Fruit fly (Drosophila melanogaster) whole organism, prepupa: Measurements from ENCODE around the gene CG46426.

Experiments used
- CG10631 ChIP-seq: fragments of 200-800 bp; sonication (Bioruptor generic); optimal IDR thresholded peaks from 2 replicates; lab custom pipeline; 2016; ENCODE audit warnings: missing biosample characterization, missing genetic modification characterization
- CG10669 ChIP-seq: fragments of 200-800 bp; sonication (Bioruptor generic); optimal IDR thresholded peaks from 3 replicates; lab custom pipeline; 2018; ENCODE audit warnings: missing biosample characterization, mild to moderate bottlenecking, missing genetic modification characterization, moderate library complexity
- CG11294 ChIP-seq: fragments of 200-800 bp; sonication (Bioruptor generic); IDR thresholded peaks from 2 replicates; pipeline ENCODE4 v1.3.6; 2022; ENCODE audit warnings: missing biosample characterization, missing genetic modification characterization
- CG11902 ChIP-seq: fragments of 200-800 bp; sonication (Bioruptor generic); optimal IDR thresholded peaks from 3 replicates; lab custom pipeline; 2016; ENCODE audit warnings: missing biosample characterization, missing genetic modification characterization
- CG15336 ChIP-seq: fragments of 200-800 bp; sonication (Bioruptor generic); IDR thresholded peaks from 2 replicates; pipeline ENCODE4 v1.3.6; 2022; ENCODE audit warnings: missing biosample characterization, missing genetic modification characterization
- CG1621 ChIP-seq: fragments of 200-800 bp; sonication (Bioruptor generic); optimal IDR thresholded peaks from 3 replicates; lab custom pipeline; 2018; ENCODE audit warnings: missing biosample characterization, mild to moderate bottlenecking, missing genetic modification characterization
- CG16779 ChIP-seq: fragments of 200-800 bp; sonication (Bioruptor generic); optimal IDR thresholded peaks from 3 replicates; lab custom pipeline; 2017; ENCODE audit warnings: missing biosample characterization, mild to moderate bottlenecking, missing genetic modification characterization
- CG3032 ChIP-seq: fragments of 200-800 bp; optimal IDR thresholded peaks from 2 replicates; lab custom pipeline; 2019; ENCODE audit warnings: missing biosample characterization, mild to moderate bottlenecking, missing genetic modification characterization, moderate library complexity
- CG31627 ChIP-seq: fragments of 200-800 bp; sonication (Bioruptor generic); optimal IDR thresholded peaks from 3 replicates; lab custom pipeline; 2016; ENCODE audit warnings: missing biosample characterization, missing genetic modification characterization
- CG3919 ChIP-seq: fragments of 200-800 bp; sonication (Bioruptor generic); optimal IDR thresholded peaks from 3 replicates; lab custom pipeline; 2016; ENCODE audit warnings: missing biosample characterization, missing genetic modification characterization
- CG4318 ChIP-seq: fragments of 200-800 bp; sonication (Bioruptor generic); optimal IDR thresholded peaks from 3 replicates; lab custom pipeline; 2017; ENCODE audit warnings: missing biosample characterization, mild to moderate bottlenecking, missing genetic modification characterization
- CG6163 ChIP-seq: fragments of 200-800 bp; sonication (Bioruptor generic); IDR thresholded peaks from 3 replicates; pipeline ENCODE4 v1.3.6; 2022; ENCODE audit warnings: missing biosample characterization, missing genetic modification characterization
- CG6276 ChIP-seq: fragments of 200-800 bp; sonication (Bioruptor generic); optimal IDR thresholded peaks from 2 replicates; lab custom pipeline; 2017; ENCODE audit warnings: missing biosample characterization, mild to moderate bottlenecking, missing genetic modification characterization
- CG6792 ChIP-seq: fragments of 200-800 bp; sonication (Bioruptor generic); optimal IDR thresholded peaks from 3 replicates; lab custom pipeline; 2016; ENCODE audit warnings: missing biosample characterization, missing genetic modification characterization
- CG6808 ChIP-seq: fragments of 200-800 bp; sonication (Bioruptor generic); optimal IDR thresholded peaks from 3 replicates; lab custom pipeline; 2017; ENCODE audit warnings: missing biosample characterization, missing genetic modification characterization, mild to moderate bottlenecking, moderate library complexity, missing genetic modification reagents
- CG7368 ChIP-seq: fragments of 200-800 bp; sonication (Bioruptor generic); optimal IDR thresholded peaks from 3 replicates; lab custom pipeline; 2016; ENCODE audit warnings: missing biosample characterization, missing genetic modification characterization
- CG8119 ChIP-seq: fragments of 200-800 bp; sonication (Bioruptor generic); IDR thresholded peaks from 3 replicates; pipeline ENCODE4 v1.3.6; 2022; ENCODE audit warnings: missing biosample characterization, missing genetic modification characterization
- CG8319 ChIP-seq: fragments of 200-800 bp; sonication (Bioruptor generic); optimal IDR thresholded peaks from 3 replicates; lab custom pipeline; 2016; ENCODE audit warnings: missing biosample characterization, missing genetic modification characterization
- CG8632 ChIP-seq: fragments of 200-800 bp; sonication (Bioruptor generic); optimal IDR thresholded peaks from 3 replicates; lab custom pipeline; 2016; ENCODE audit warnings: missing biosample characterization, missing genetic modification characterization
- CG9139 ChIP-seq: fragments of 200-800 bp; sonication (Bioruptor generic); optimal IDR thresholded peaks from 3 replicates; lab custom pipeline; 2017; ENCODE audit warnings: missing biosample characterization, mild to moderate bottlenecking, missing genetic modification characterization
- Eip75B ChIP-seq: fragments of 200-800 bp; sonication (Bioruptor generic); optimal IDR thresholded peaks from 3 replicates; lab custom pipeline; 2016; ENCODE audit warnings: missing biosample characterization, missing genetic modification characterization
- Eip78C ChIP-seq: fragments of 200-800 bp; sonication (Bioruptor generic); peaks from one replicate; lab custom pipeline; 2016; ENCODE audit warnings: missing biosample characterization, missing genetic modification characterization
- Eip93F ChIP-seq: fragments of 200-800 bp; sonication (Bioruptor generic); optimal IDR thresholded peaks from 2 replicates; lab custom pipeline; 2016; ENCODE audit warnings: missing biosample characterization, mild to moderate bottlenecking, missing genetic modification characterization
- Ets96B ChIP-seq: fragments of 200-800 bp; optimal IDR thresholded peaks from 2 replicates; lab custom pipeline; 2019; ENCODE audit warnings: missing biosample characterization, mild to moderate bottlenecking, missing genetic modification characterization, moderate library complexity
- Gug ChIP-seq: fragments of 200-800 bp; sonication (Bioruptor generic); IDR thresholded peaks from 2 replicates; pipeline ENCODE4 v1.3.6; 2022; ENCODE audit warnings: missing biosample characterization, missing genetic modification characterization
- Hr38 ChIP-seq: sonication (Bioruptor generic); optimal IDR thresholded peaks from 2 replicates; lab custom pipeline; 2016; ENCODE audit warnings: missing biosample characterization, missing genetic modification characterization
- Hr39 ChIP-seq: fragments of 200-800 bp; sonication (Bioruptor generic); optimal IDR thresholded peaks from 2 replicates; lab custom pipeline; 2016; ENCODE audit warnings: missing biosample characterization, missing genetic modification characterization
- Hr4 ChIP-seq: fragments of 200-800 bp; sonication (Bioruptor generic); optimal IDR thresholded peaks from 3 replicates; lab custom pipeline; 2016; ENCODE audit warnings: missing biosample characterization, missing genetic modification characterization
- Lpt ChIP-seq: fragments of 200-800 bp; sonication (Bioruptor generic); optimal IDR thresholded peaks from 3 replicates; lab custom pipeline; 2016; ENCODE audit warnings: missing biosample characterization, missing genetic modification characterization
- Met ChIP-seq: fragments of 200-800 bp; sonication (Bioruptor generic); optimal IDR thresholded peaks from 3 replicates; lab custom pipeline; 2016; ENCODE audit warnings: missing biosample characterization, missing genetic modification characterization
- Smox ChIP-seq: fragments of 200-800 bp; sonication (Bioruptor generic); optimal IDR thresholded peaks from 3 replicates; lab custom pipeline; 2016; ENCODE audit warnings: missing biosample characterization, missing genetic modification characterization
- Sox15 ChIP-seq: fragments of 200-800 bp; sonication (Bioruptor generic); optimal IDR thresholded peaks from 3 replicates; lab custom pipeline; 2016; ENCODE audit warnings: missing biosample characterization, missing genetic modification characterization
- achi ChIP-seq: fragments of 200-800 bp; sonication (Bioruptor generic); optimal IDR thresholded peaks from 3 replicates; lab custom pipeline; 2016; ENCODE audit warnings: missing biosample characterization, missing genetic modification characterization
- acj6 ChIP-seq: fragments of 200-800 bp; sonication (Bioruptor generic); optimal IDR thresholded peaks from 3 replicates; lab custom pipeline; 2016; ENCODE audit warnings: missing biosample characterization, missing genetic modification characterization
- cyc ChIP-seq: fragments of 200-800 bp; sonication (Bioruptor generic); optimal IDR thresholded peaks from 3 replicates; lab custom pipeline; 2016; ENCODE audit warnings: missing biosample characterization, missing genetic modification characterization
- dsx ChIP-seq: fragments of 200-800 bp; optimal IDR thresholded peaks from 3 replicates; lab custom pipeline; 2019; ENCODE audit warnings: missing biosample characterization, mild to moderate bottlenecking, missing genetic modification characterization, moderate library complexity; ENCODE audit not compliant: poor library complexity, severe bottlenecking
- eg ChIP-seq: fragments of 200-800 bp; sonication (Bioruptor generic); IDR thresholded peaks from 3 replicates; pipeline ENCODE4 v1.3.6; 2022; ENCODE audit warnings: missing biosample characterization, missing genetic modification characterization
- fd85E ChIP-seq: fragments of 200-800 bp; sonication (Bioruptor generic); optimal IDR thresholded peaks from 3 replicates; lab custom pipeline; 2016; ENCODE audit warnings: missing biosample characterization, missing genetic modification characterization
- lz ChIP-seq: fragments of 200-800 bp; sonication (Bioruptor generic); optimal IDR thresholded peaks from 3 replicates; lab custom pipeline; 2016; ENCODE audit warnings: missing biosample characterization, missing genetic modification characterization
- net ChIP-seq: fragments of 200-800 bp; sonication (Bioruptor generic); optimal IDR thresholded peaks from 3 replicates; lab custom pipeline; 2016; ENCODE audit warnings: missing biosample characterization, missing genetic modification characterization
- spab ChIP-seq: fragments of 200-800 bp; sonication (Bioruptor generic); optimal IDR thresholded peaks from 2 replicates; lab custom pipeline; 2017; ENCODE audit warnings: missing biosample characterization, mild to moderate bottlenecking, missing genetic modification characterization, missing genetic modification reagents
- ss ChIP-seq, 2 experiments: fragments of 200-800 bp; sonication (Bioruptor generic); optimal IDR thresholded peaks; 2 replicates in 1 of 2; 3 replicates in 1 of 2; lab custom pipeline; 2017 to 2018; ENCODE audit warnings: mild to moderate bottlenecking in 2 of 2, missing biosample characterization in 2 of 2, missing genetic modification characterization in 2 of 2, moderate library complexity in 1 of 2
- svp ChIP-seq: fragments of 200-800 bp; sonication (Bioruptor generic); peaks from one replicate; lab custom pipeline; 2016; ENCODE audit warnings: missing biosample characterization, missing genetic modification characterization
- topi ChIP-seq: fragments of 200-800 bp; sonication (Bioruptor generic); optimal IDR thresholded peaks from 3 replicates; lab custom pipeline; 2016; ENCODE audit warnings: missing biosample characterization, missing genetic modification characterization
- vri ChIP-seq: fragments of 200-800 bp; sonication (Bioruptor generic); optimal IDR thresholded peaks from 3 replicates; lab custom pipeline; 2016; ENCODE audit warnings: missing biosample characterization, mild to moderate bottlenecking, missing genetic modification characterization

CG46426 gene

dm6 chr2L:11849658-11850057 lies 7.0 kb downstream of the CG46426 start, which contains the start of gene Mal-B2:
Gene Mal-B2, plus strand, starts transcription at chr2L:11849958.
- no peak for TF ChIP-seq CG10669 (GFP tag; lab: Kevin White, UChicago)
- TF ChIP-seq CG8319: no peak
- no peak for TF ChIP-seq Gug (GFP tag; lab: Robert Waterston, UW)
- no peak for TF ChIP-seq net
- no peak for TF ChIP-seq Lpt
- TF ChIP-seq Sox15 (GFP tag; lab: Kevin White, UChicago): no peak
- TF ChIP-seq cyc: no peak
- no peak for TF ChIP-seq Eip93F (GFP tag; lab: Kevin White, UChicago)
- no peak for TF ChIP-seq CG11902 (GFP tag; lab: Kevin White, UChicago)
- TF ChIP-seq acj6 (GFP tag; lab: Kevin White, UChicago): no peak
- TF ChIP-seq CG11294 (GFP tag; lab: Robert Waterston, UW): no peak
- TF ChIP-seq CG6792 (GFP tag; lab: Kevin White, UChicago): no peak
- TF ChIP-seq CG6276 (GFP tag; lab: Kevin White, UChicago): no peak
- TF ChIP-seq Hr39: no peak
- no peak for TF ChIP-seq CG8119 (GFP tag; lab: Robert Waterston, UW)
- no peak for TF ChIP-seq spab (GFP tag; lab: Kevin White, UChicago)
- TF ChIP-seq ss (GFP tag; optimal IDR thresholded peaks at IDR 0.05; lab: Kevin White, UChicago): no peak
- no peak for TF ChIP-seq Eip78C (GFP tag; lab: Kevin White, UChicago)
- TF ChIP-seq, all 60 proteins: peak for 0

dm6 chr2L:11853130-11853529 lies 10.5 kb downstream of the CG46426 start, which contains the start of gene CG42751:
Gene CG42751, plus strand, starts transcription at chr2L:11853430.
- no peak for TF ChIP-seq CG8632
- no peak for TF ChIP-seq CG31627 (GFP tag; lab: Kevin White, UChicago)
- no peak for TF ChIP-seq Ets96B (tag; lab: Kevin White, UChicago)
- no peak for TF ChIP-seq fd85E (GFP tag; lab: Kevin White, UChicago)
- no peak for TF ChIP-seq Hr38 (GFP tag; lab: Kevin White, UChicago)
- TF ChIP-seq CG1621 (tag; lab: Kevin White, UChicago): no peak
- TF ChIP-seq CG7368 (GFP tag; lab: Kevin White, UChicago): no peak
- TF ChIP-seq CG6808 (GFP tag; lab: Kevin White, UChicago): no peak
- no peak for TF ChIP-seq achi (GFP tag; lab: Kevin White, UChicago)
- TF ChIP-seq Eip93F (GFP tag; lab: Kevin White, UChicago): no peak
- no peak for TF ChIP-seq Lpt
- no peak for TF ChIP-seq CG11294 (GFP tag; lab: Robert Waterston, UW)
- TF ChIP-seq CG10631 (GFP tag; lab: Kevin White, UChicago): no peak
- no peak for TF ChIP-seq acj6 (GFP tag; lab: Kevin White, UChicago)
- no peak for TF ChIP-seq spab (GFP tag; lab: Kevin White, UChicago)
- TF ChIP-seq Hr39: no peak
- no peak for TF ChIP-seq CG6163 (GFP tag; lab: Robert Waterston, UW)
- TF ChIP-seq eg: no peak

- TF ChIP-seq eg (no peak), CG3032 (tag; lab: Kevin White, UChicago) (peak; percentile 23), Eip75B (GFP tag; lab: Kevin White, UChicago) (peak; percentile 43), CG11294 (GFP tag; lab: Robert Waterston, UW) (no peak), Eip93F (GFP tag; lab: Kevin White, UChicago) (no peak), CG8119 (GFP tag; lab: Robert Waterston, UW) (no peak), ss (GFP tag; optimal IDR thresholded peaks at IDR 0.05; lab: Kevin White, UChicago) (peak in 1 of 2 experiments; percentile 56), CG15336 (no peak), CG8319 (peak; percentile 25), CG11902 (GFP tag; lab: Kevin White, UChicago) (peak; percentile 59), Sox15 (GFP tag; lab: Kevin White, UChicago) (peak; percentile 24), Hr4 (GFP tag; lab: Kevin White, UChicago) (no peak), Smox (GFP tag; lab: Kevin White, UChicago) (peak; percentile 66), Met (GFP tag; lab: Kevin White, UChicago) (peak; percentile 64), lz (GFP tag; lab: Kevin White, UChicago) (peak; percentile 66), Lpt (no peak), CG16779 (tag; lab: Kevin White, UChicago) (no peak), svp (GFP tag; lab: Kevin White, UChicago) (peak; percentile 83), spab (GFP tag; lab: Kevin White, UChicago) (peak; percentile 41), CG6808 (GFP tag; lab: Kevin White, UChicago) (peak; percentile 41), CG7368 (GFP tag; lab: Kevin White, UChicago) (no peak), CG9139 (GFP tag; lab: Kevin White, UChicago) (no peak), dsx (GFP tag; lab: Kevin White, UChicago) (peak; percentile 28), Hr39 (peak; percentile 51), CG31627 (GFP tag; lab: Kevin White, UChicago) (peak; percentile 50), CG4318 (GFP tag; lab: Kevin White, UChicago) (no peak), CG10669 (GFP tag; lab: Kevin White, UChicago) (peak; percentile 39), vri (GFP tag; lab: Kevin White, UChicago) (no peak), CG3919 (GFP tag; lab: Kevin White, UChicago) (peak; percentile 59), cyc (peak; percentile 57), topi (GFP tag; lab: Kevin White, UChicago) (peak; percentile 74), CG10631 (GFP tag; lab: Kevin White, UChicago) (peak; percentile 32)
These were observed 28.3 kb downstream of the CG46426 start for dm6 chr2L:11870867-11871452.
